Worm (Caenorhabditis elegans): ENCODE results near the gene cyp-34A2.

DNA sequence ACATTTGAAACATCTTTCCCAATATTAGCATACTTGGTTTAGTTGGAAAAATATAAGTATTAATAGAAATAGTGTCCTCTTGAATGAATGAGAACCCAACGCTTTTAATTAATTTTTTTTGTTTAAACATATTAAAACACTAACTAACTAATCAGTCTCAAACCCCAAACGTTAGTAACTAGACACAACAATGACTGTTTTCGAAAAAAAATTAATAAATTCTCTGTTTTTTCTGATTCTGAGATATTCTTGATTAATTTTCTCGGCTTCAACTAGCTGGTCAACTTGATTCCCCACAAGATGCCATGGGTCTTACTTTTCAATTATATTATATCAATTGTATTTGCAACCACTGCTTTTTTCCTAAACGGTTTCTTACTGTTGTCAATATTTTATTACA lies 38.8 kb downstream of the cyp-34A2 start, which contains the start of gene srbc-76:
- TF ChIP-seq aha-1 (tag; optimal IDR thresholded peaks at IDR 0.05) = no peak
- no peak for TF ChIP-seq unc-62 (GFP tag; optimal IDR thresholded peaks at IDR 0.05)
